Fruit fly (Drosophila melanogaster): ENCODE data around the gene Ssl1.

The Ssl1 gene

DNA sequence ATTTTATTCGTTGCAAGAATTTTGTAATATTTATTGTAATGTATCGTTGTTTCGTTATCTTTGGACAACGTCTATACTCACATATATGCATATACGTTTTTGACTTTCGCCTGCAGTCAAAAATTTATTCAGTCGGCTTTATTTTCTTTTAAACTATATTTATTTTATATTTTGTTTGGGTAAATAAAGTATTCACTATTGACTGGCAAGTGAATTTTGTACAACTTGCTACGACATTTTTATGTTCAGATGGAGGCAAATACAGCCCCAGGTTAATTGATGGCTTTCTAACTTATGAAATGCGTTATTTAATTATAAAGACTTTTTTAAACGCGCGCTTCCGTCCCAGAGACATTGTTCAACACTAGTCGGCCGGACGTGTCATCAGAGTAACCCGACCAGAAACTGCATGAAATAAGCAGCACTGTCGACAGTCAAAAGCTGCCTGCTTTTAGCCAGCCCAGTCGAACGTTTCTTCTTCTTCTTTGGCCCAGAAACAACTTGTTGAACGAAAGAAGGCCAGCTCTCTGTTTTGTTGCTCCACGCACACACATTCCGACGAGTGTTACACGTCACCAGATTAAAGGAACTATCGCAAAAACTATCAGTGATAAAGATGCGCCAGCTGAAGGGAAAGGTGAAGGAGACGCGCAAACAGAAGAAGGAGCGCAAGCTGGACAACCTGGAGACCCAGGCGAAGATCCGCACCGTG, 15.4 kb upstream of the Ssl1 start, which contains the start of gene CG33169 (continued):
- TF ChIP-seq CG1621 (tag; optimal IDR thresholded peaks at IDR 0.05) (peak; percentile 95), CG6854 (GFP tag; optimal IDR thresholded peaks at IDR 0.05) (peak; percentile 36), topi (GFP tag; optimal IDR thresholded peaks at IDR 0.05) (peak; percentile 65), Ets96B (tag; optimal IDR thresholded peaks at IDR 0.05) (peak; percentile 21), CG10669 (GFP tag; optimal IDR thresholded peaks at IDR 0.05) (peak; percentile 26), OdsH (GFP tag; optimal IDR thresholded peaks at IDR 0.05) (peak; percentile 53), CG8119 (GFP tag; IDR thresholded peaks at IDR 0.05) (no peak), CG31627 (GFP tag; optimal IDR thresholded peaks at IDR 0.05) (peak; percentile 85), CG11294 (GFP tag; IDR thresholded peaks at IDR 0.05) (0 out of 2 replicates have a peak, but pooled peaks have one; percentile 41), CG6276 (GFP tag; optimal IDR thresholded peaks at IDR 0.05) (no peak), CG11902 (GFP tag; optimal IDR thresholded peaks at IDR 0.05) (peak; percentile 67)

DNA sequence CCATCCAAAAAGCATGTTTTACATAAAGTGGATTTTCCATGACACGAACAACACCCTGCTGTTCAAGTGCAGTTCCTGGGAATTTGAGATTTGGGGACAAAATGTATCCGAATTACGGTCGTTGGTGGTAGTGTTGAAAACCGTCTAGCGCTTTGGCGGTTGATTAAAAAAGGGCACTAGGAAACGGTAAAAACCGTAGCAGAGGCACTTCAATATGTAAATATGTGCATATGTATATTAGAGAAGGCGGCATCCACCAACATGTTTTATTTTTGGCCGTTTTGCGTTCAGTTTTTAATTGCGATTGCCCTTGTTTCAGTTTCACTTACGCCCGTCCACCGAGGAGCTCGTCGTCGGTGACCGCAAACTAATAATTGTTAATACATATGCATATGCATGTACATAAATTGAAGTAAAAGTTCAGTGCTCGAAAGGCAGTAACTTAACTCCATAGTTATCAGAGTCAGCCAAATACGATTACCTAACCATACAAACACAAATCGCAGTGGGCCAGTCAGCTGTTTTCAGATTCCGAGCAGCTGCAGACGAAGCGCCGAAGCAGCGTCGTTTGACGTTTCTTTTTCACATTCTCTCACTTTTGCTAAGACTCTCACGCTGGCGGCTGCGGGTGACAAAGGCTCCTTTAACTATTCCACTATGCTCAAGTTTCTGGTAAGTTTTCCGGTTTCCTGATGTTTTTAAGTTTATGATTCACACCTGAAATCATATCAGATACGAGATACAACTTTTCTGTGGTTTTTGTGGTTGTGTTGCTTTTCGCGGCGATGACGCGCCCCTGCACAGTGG, 14.4 kb upstream of the Ssl1 start, which contains the start of gene CG33170:
Gene CG33170 (plus strand): TSS at position 347 of the 807 bp plus-strand sequence.
- TF ChIP-seq CG3919 (GFP tag; optimal IDR thresholded peaks at IDR 0.05) (no peak), CG6854 (GFP tag; optimal IDR thresholded peaks at IDR 0.05) (no peak), Met (GFP tag; optimal IDR thresholded peaks at IDR 0.05) (no peak), lz (GFP tag; optimal IDR thresholded peaks at IDR 0.05) (no peak), Ets21C (GFP tag; optimal IDR thresholded peaks at IDR 0.05) (no peak), CG7368 (GFP tag; optimal IDR thresholded peaks at IDR 0.05) (no peak), CG10631 (GFP tag; optimal IDR thresholded peaks at IDR 0.05) (no peak), topi (GFP tag; optimal IDR thresholded peaks at IDR 0.05) (peak; percentile 8), Sox15 (GFP tag; optimal IDR thresholded peaks at IDR 0.05) (no peak), eg (GFP tag; IDR thresholded peaks at IDR 0.05) (no peak), CG31627 (GFP tag; optimal IDR thresholded peaks at IDR 0.05) (no peak), Sox102F (GFP tag; optimal IDR thresholded peaks at IDR 0.05) (no peak), acj6 (GFP tag; optimal IDR thresholded peaks at IDR 0.05) (no peak), CG6808 (GFP tag; optimal IDR thresholded peaks at IDR 0.05) (no peak), fkh (GFP tag; optimal IDR thresholded peaks at IDR 0.05) (peak; percentile 45), pdm3 (GFP tag; optimal IDR thresholded peaks at IDR 0.05) (no peak), ss (GFP tag; optimal IDR thresholded peaks at IDR 0.05) (peak in 1 of 2 experiments; percentile 41), CG8319 (GFP tag; optimal IDR thresholded peaks at IDR 0.05) (no peak), Hr39 (GFP tag; optimal IDR thresholded peaks at IDR 0.05) (no peak), salr (GFP tag; optimal IDR thresholded peaks at IDR 0.05) (no peak), Eip78C (GFP tag) (peak; percentile 69), svp (GFP tag) (no peak), CG9139 (GFP tag; optimal IDR thresholded peaks at IDR 0.05) (no peak), esn (GFP tag; optimal IDR thresholded peaks at IDR 0.05) (no peak), Smox (GFP tag; optimal IDR thresholded peaks at IDR 0.05) (no peak), Hr4 (GFP tag; optimal IDR thresholded peaks at IDR 0.05) (no peak), CG8632 (GFP tag; optimal IDR thresholded peaks at IDR 0.05) (no peak), vri (GFP tag; optimal IDR thresholded peaks at IDR 0.05) (peak; percentile 93), CG32006 (GFP tag; optimal IDR thresholded peaks at IDR 0.05) (no peak), CG8119 (GFP tag; IDR thresholded peaks at IDR 0.05) (no peak), OdsH (GFP tag; optimal IDR thresholded peaks at IDR 0.05) (no peak), achi (GFP tag; optimal IDR thresholded peaks at IDR 0.05) (peak; percentile 77), dac (GFP tag; optimal IDR thresholded peaks at IDR 0.05) (no peak), CG6276 (GFP tag; optimal IDR thresholded peaks at IDR 0.05) (no peak), spab (GFP tag; optimal IDR thresholded peaks at IDR 0.05) (no peak), CG11762 (GFP tag; optimal IDR thresholded peaks at IDR 0.05; ENCODE audit: insufficient read depth) (no peak), net (GFP tag; optimal IDR thresholded peaks at IDR 0.05) (no peak), CG11294 (GFP tag; IDR thresholded peaks at IDR 0.05) (no peak), fd85E (GFP tag; optimal IDR thresholded peaks at IDR 0.05) (no peak), Sox14 (GFP tag; optimal IDR thresholded peaks at IDR 0.05) (no peak), CG16779 (tag; optimal IDR thresholded peaks at IDR 0.05) (no peak), Ets96B (tag; optimal IDR thresholded peaks at IDR 0.05) (no peak), Eip93F (GFP tag; optimal IDR thresholded peaks at IDR 0.05) (no peak), CG10669 (GFP tag; optimal IDR thresholded peaks at IDR 0.05) (no peak)

All from whole organism, prepupa.